Fruit fly (Drosophila melanogaster): ENCODE data around the gene CG13078.

The CG13078 gene

DNA sequence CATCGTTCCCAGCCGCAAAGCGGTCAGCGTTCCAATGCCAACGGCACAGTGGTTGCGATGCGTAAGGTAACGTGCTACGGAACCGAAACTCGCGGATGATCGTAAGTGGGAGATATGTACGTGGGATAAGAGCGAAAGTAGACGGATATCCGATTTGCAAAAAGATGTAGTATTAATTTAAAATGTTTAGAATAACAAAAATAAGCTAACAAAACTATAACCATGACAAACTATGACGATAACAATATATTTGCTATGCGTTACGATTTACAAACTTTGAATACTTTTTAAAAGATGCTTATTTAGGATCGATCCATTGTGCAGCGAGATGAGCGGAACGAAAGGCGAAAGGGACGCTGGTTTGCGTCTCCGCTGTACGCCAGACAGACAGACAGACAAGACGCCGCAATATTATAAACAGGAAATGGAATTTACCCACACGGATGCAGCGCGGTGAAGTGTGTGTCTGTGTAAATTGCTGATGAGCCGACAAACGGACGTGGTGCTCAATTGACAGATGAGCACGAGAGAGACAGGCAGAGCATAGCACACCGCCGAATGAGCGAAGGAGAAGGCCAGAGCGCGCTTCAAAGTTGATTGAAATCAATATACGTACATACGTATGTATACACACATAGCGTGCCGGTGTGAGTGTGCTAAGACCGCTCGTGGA is 12.0 kb downstream of the CG13078 start (continued):
- peak; percentile 93 for TF ChIP-seq CG8089 (GFP tag; optimal IDR thresholded peaks at IDR 0.05)
- TF ChIP-seq NC2β (GFP tag; optimal IDR thresholded peaks at IDR 0.05) = peak; percentile 94
- TF ChIP-seq Hr78 (GFP tag; optimal IDR thresholded peaks at IDR 0.05) = peak in 1 of 2 experiments; percentile 55
- peak; percentile 88 for TF ChIP-seq Lhr (GFP tag; optimal IDR thresholded peaks at IDR 0.05)
- TF ChIP-seq ewg (GFP tag; optimal IDR thresholded peaks at IDR 0.05) = peak; percentile 66
- peak; percentile 96 for TF ChIP-seq CG6689 (GFP tag; IDR thresholded peaks at IDR 0.05)
- peak; percentile 93 for TF ChIP-seq Max (GFP tag; optimal IDR thresholded peaks at IDR 0.05)
- peak; percentile 94 for TF ChIP-seq sisA (GFP tag; IDR thresholded peaks at IDR 0.05)
- no peak for TF ChIP-seq CG14860 (GFP tag; IDR thresholded peaks at IDR 0.05; ENCODE audit: partially characterized antibody)
- peak; percentile 85 for TF ChIP-seq CG3407 (GFP tag; optimal IDR thresholded peaks at IDR 0.05)
- peak; percentile 67 for TF ChIP-seq Dip2 (GFP tag; IDR thresholded peaks at IDR 0.05)
- TF ChIP-seq Bdp1 (GFP tag; optimal IDR thresholded peaks at IDR 0.05) = peak; percentile 89
- TF ChIP-seq CG4617 (GFP tag; optimal IDR thresholded peaks at IDR 0.05; ENCODE audit: borderline replicate concordance) = peak; percentile 85
- TF ChIP-seq slp2 (GFP tag; optimal IDR thresholded peaks at IDR 0.05) = peak; percentile 97
- TF ChIP-seq gcm2 (GFP tag; optimal IDR thresholded peaks at IDR 0.05) = peak; percentile 87
- no peak for TF ChIP-seq CG16813 (GFP tag; IDR thresholded peaks at IDR 0.05; ENCODE audit: partially characterized antibody)
- peak; percentile 93 for TF ChIP-seq wor (GFP tag; IDR thresholded peaks at IDR 0.05)
- TF ChIP-seq vfl (GFP tag; optimal IDR thresholded peaks at IDR 0.05) = peak; percentile 94
- TF ChIP-seq CG2678 (tag; optimal IDR thresholded peaks at IDR 0.05) = peak; percentile 98
- peak; percentile 26 for TF ChIP-seq bigmax (GFP tag; optimal IDR thresholded peaks at IDR 0.05)
- TF ChIP-seq CG2889 (GFP tag; IDR thresholded peaks at IDR 0.05) = peak; percentile 92
- peak; percentile 94 for TF ChIP-seq caup (GFP tag; optimal IDR thresholded peaks at IDR 0.05; ENCODE audit: severe bottlenecking)
- TF ChIP-seq Opbp (GFP tag; IDR thresholded peaks at IDR 0.05; ENCODE audit: partially characterized antibody) = no peak
- TF ChIP-seq D19B (GFP tag; optimal IDR thresholded peaks at IDR 0.05) = peak; percentile 92
- no peak for TF ChIP-seq MESR4 (GFP tag; optimal IDR thresholded peaks at IDR 0.05)
- peak; percentile 94 for TF ChIP-seq CG4820 (GFP tag; optimal IDR thresholded peaks at IDR 0.05)
- peak; percentile 96 for TF ChIP-seq CG18764 (GFP tag; optimal IDR thresholded peaks at IDR 0.05)
- no peak for TF ChIP-seq inv (GFP tag; IDR thresholded peaks at IDR 0.05; ENCODE audit: partially characterized antibody)
- TF ChIP-seq kay (GFP tag; optimal IDR thresholded peaks at IDR 0.05) = peak; percentile 91
- TF ChIP-seq her (GFP tag; optimal IDR thresholded peaks at IDR 0.05) = peak; percentile 89
- peak; percentile 70 for TF ChIP-seq CG3163 (GFP tag; optimal IDR thresholded peaks at IDR 0.05)
- TF ChIP-seq CG11696 (GFP tag; IDR thresholded peaks at IDR 0.05) = peak; percentile 73; the same call in 1 of the 2 replicates
- TF ChIP-seq CG10959 (GFP tag; IDR thresholded peaks at IDR 0.05) = peak; percentile 84
- peak; percentile 92 for TF ChIP-seq klu (GFP tag; IDR thresholded peaks at IDR 0.05)
- TF ChIP-seq CG10431 (GFP tag; optimal IDR thresholded peaks at IDR 0.05) = peak; percentile 73
- peak; percentile 91 for TF ChIP-seq Neu2 (GFP tag; optimal IDR thresholded peaks at IDR 0.05; ENCODE audit: borderline replicate concordance)
- TF ChIP-seq pnt (GFP tag; optimal IDR thresholded peaks at IDR 0.05) = peak; percentile 96
- TF ChIP-seq CG18476 (GFP tag; optimal IDR thresholded peaks at IDR 0.05) = peak; percentile 97
- peak in 2 of 3 experiments; percentile 44 to 97 for TF ChIP-seq lola (GFP tag; optimal IDR thresholded peaks at IDR 0.05)
- TF ChIP-seq CG8290 (GFP tag; optimal IDR thresholded peaks at IDR 0.05) = peak; percentile 91
- TF ChIP-seq CG8290 (tag; optimal IDR thresholded peaks at IDR 0.05) = peak; percentile 89 to 94
- TF ChIP-seq Dbx (GFP tag; IDR thresholded peaks at IDR 0.05) = peak; percentile 94
- TF ChIP-seq danr (GFP tag; IDR thresholded peaks at IDR 0.05) = peak; percentile 94
- TF ChIP-seq CG3281 (GFP tag; optimal IDR thresholded peaks at IDR 0.05) = peak; percentile 97
- peak; percentile 79 for TF ChIP-seq salm (tag; optimal IDR thresholded peaks at IDR 0.05)
- TF ChIP-seq Sry-β (GFP tag; optimal IDR thresholded peaks at IDR 0.05) = peak; percentile 52
- no peak for TF ChIP-seq zf30C (GFP tag; optimal IDR thresholded peaks at IDR 0.05)
- peak; percentile 97 for TF ChIP-seq esg (GFP tag; conservative IDR thresholded peaks at IDR 0.05)
- peak; percentile 87 for TF ChIP-seq dm (GFP tag; optimal IDR thresholded peaks at IDR 0.05)
